Worm (Caenorhabditis elegans) whole organism, young adult: ENCODE results near the gene F43G6.7.

Experiments used
- B0261.1 ChIP-seq: sonication (generic microtip); optimal IDR thresholded peaks from 2 replicates; lab custom pipeline; 2016; ENCODE audit warnings: mild to moderate bottlenecking, missing genetic modification characterization, moderate library complexity, missing compliant biosample characterization
- F23B12.7 ChIP-seq: sonication (generic microtip); optimal IDR thresholded peaks from 2 replicates; lab custom pipeline; 2017; ENCODE audit warnings: missing genetic modification characterization, mild to moderate bottlenecking, missing compliant biosample characterization, antibody characterized with exemption, moderate library complexity; ENCODE audit not compliant: insufficient read depth
- F37B4.10 ChIP-seq: fragments of 200-800 bp; sonication (Bioruptor generic); IDR thresholded peaks from 2 replicates; pipeline ENCODE4 v1.3.6; 2022; ENCODE audit warnings: missing genetic modification characterization, missing compliant biosample characterization
- F52B5.7 ChIP-seq: sonication (generic microtip); optimal IDR thresholded peaks from 2 replicates; lab custom pipeline; 2016; ENCODE audit warnings: mild to moderate bottlenecking, missing genetic modification characterization, missing compliant biosample characterization
- F55B11.4 ChIP-seq: sonication (generic microtip); optimal IDR thresholded peaks from 2 replicates; lab custom pipeline; 2016; ENCODE audit warnings: missing compliant biosample characterization, missing genetic modification characterization, borderline replicate concordance; ENCODE audit not compliant: insufficient read depth
- F57A8.1 ChIP-seq: fragments of 200-800 bp; sonication (Bioruptor generic); optimal IDR thresholded peaks from 2 replicates; lab custom pipeline; 2018; ENCODE audit warnings: mild to moderate bottlenecking, missing genetic modification characterization, moderate library complexity, missing compliant biosample characterization
- F57C9.4 ChIP-seq: sonication (generic microtip); optimal IDR thresholded peaks from 2 replicates; lab custom pipeline; 2017; ENCODE audit warnings: mild to moderate bottlenecking, missing genetic modification characterization, missing compliant biosample characterization
- K11D2.4 ChIP-seq: fragments of 200-800 bp; sonication (Bioruptor generic); IDR thresholded peaks from 2 replicates; pipeline ENCODE4 v1.3.6; 2022; ENCODE audit warnings: missing genetic modification reagents, missing genetic modification characterization, missing compliant biosample characterization
- Y79H2A.3 ChIP-seq: fragments of 200-800 bp; sonication (Bioruptor generic); conservative IDR thresholded peaks from 2 replicates; pipeline ENCODE4 v1.3.6; 2022; ENCODE audit warnings: missing genetic modification reagents, missing genetic modification characterization, missing compliant biosample characterization
- ZK185.1 ChIP-seq: sonication (generic microtip); optimal IDR thresholded peaks from 2 replicates; lab custom pipeline; 2016; ENCODE audit warnings: mild to moderate bottlenecking, missing genetic modification characterization, missing compliant biosample characterization; ENCODE audit not compliant: poor library complexity, severe bottlenecking
- ama-1 ChIP-seq, 3 experiments: fragments of 150-350 bp in 1 of 3; sonication (generic microtip) in 2 of 3; optimal IDR thresholded peaks; 2 replicates each; lab custom pipeline; 2014 to 2018; ENCODE audit warnings: missing biosample characterization in 2 of 3, missing genetic modification characterization in 2 of 3, missing genetic modification reagents in 2 of 3
- aptf-2 ChIP-seq: fragments of 200-800 bp; sonication (Bioruptor generic); conservative IDR thresholded peaks from 2 replicates; pipeline ENCODE4 v1.3.6; 2022; ENCODE audit warnings: missing genetic modification reagents, missing genetic modification characterization, missing compliant biosample characterization
- athp-1 ChIP-seq: sonication (generic microtip); optimal IDR thresholded peaks from 2 replicates; lab custom pipeline; 2017; ENCODE audit warnings: mild to moderate bottlenecking, missing genetic modification characterization, missing compliant biosample characterization
- bed-1 ChIP-seq: fragments of 200-800 bp; sonication (Bioruptor generic); IDR thresholded peaks from 2 replicates; pipeline ENCODE4 v1.3.6; 2022; ENCODE audit warnings: missing genetic modification reagents, missing genetic modification characterization, missing compliant biosample characterization
- bed-2 ChIP-seq: fragments of 200-800 bp; sonication (Bioruptor generic); IDR thresholded peaks from 2 replicates; pipeline ENCODE4 v1.3.6; 2022; ENCODE audit warnings: missing genetic modification reagents, missing genetic modification characterization, missing compliant biosample characterization
- ceh-27 ChIP-seq: fragments of 200-800 bp; sonication (Bioruptor generic); optimal IDR thresholded peaks from 2 replicates; lab custom pipeline; 2018; ENCODE audit warnings: mild to moderate bottlenecking, missing genetic modification characterization, moderate library complexity, missing compliant biosample characterization
- ceh-40 ChIP-seq: fragments of 200-800 bp; sonication (Bioruptor generic); IDR thresholded peaks from 2 replicates; pipeline ENCODE4 v1.3.6; 2022; ENCODE audit warnings: missing genetic modification characterization, missing compliant biosample characterization
- ceh-58 ChIP-seq: fragments of 200-800 bp; sonication (Bioruptor generic); IDR thresholded peaks from 2 replicates; pipeline ENCODE4 v1.3.6; 2022; ENCODE audit warnings: missing genetic modification characterization, missing compliant biosample characterization
- die-1 ChIP-seq: sonication (generic microtip); optimal IDR thresholded peaks from 2 replicates; lab custom pipeline; 2016; ENCODE audit warnings: missing genotype, mild to moderate bottlenecking, missing genetic modification characterization, missing compliant biosample characterization
- efl-1 ChIP-seq: fragments of 150-350 bp; optimal IDR thresholded peaks from 2 replicates; lab custom pipeline; 2014; ENCODE audit warnings: missing biosample characterization, missing genetic modification reagents, missing genetic modification characterization
- egl-18 ChIP-seq: fragments of 200-800 bp; sonication (Bioruptor generic); IDR thresholded peaks from 2 replicates; pipeline ENCODE4 v1.3.6; 2022; ENCODE audit warnings: missing genetic modification reagents, missing genetic modification characterization, missing compliant biosample characterization
- egl-44 ChIP-seq: fragments of 200-800 bp; sonication (Bioruptor generic); IDR thresholded peaks from 2 replicates; pipeline ENCODE4 v1.3.6; 2022; ENCODE audit warnings: missing genetic modification reagents, missing genetic modification characterization, missing compliant biosample characterization
- ekl-4 ChIP-seq: fragments of 200-800 bp; sonication (Bioruptor generic); IDR thresholded peaks from 2 replicates; pipeline ENCODE4 v1.3.6; 2022; ENCODE audit warnings: missing genetic modification reagents, missing genetic modification characterization, missing compliant biosample characterization
- ets-4 ChIP-seq: fragments of 200-800 bp; sonication (Bioruptor generic); optimal IDR thresholded peaks from 2 replicates; lab custom pipeline; 2018; ENCODE audit warnings: mild to moderate bottlenecking, missing genetic modification characterization, missing compliant biosample characterization
- fkh-3 ChIP-seq: sonication (generic microtip); optimal IDR thresholded peaks from 2 replicates; lab custom pipeline; 2016; ENCODE audit warnings: mild to moderate bottlenecking, missing genetic modification characterization, missing compliant biosample characterization
- gei-17 ChIP-seq: fragments of 200-800 bp; sonication (Bioruptor generic); optimal IDR thresholded peaks from 2 replicates; lab custom pipeline; 2018; ENCODE audit warnings: mild to moderate bottlenecking, missing genetic modification characterization, missing compliant biosample characterization
- hlh-12 ChIP-seq: sonication (generic microtip); optimal IDR thresholded peaks from 2 replicates; lab custom pipeline; 2016; ENCODE audit warnings: missing genetic modification characterization, missing compliant biosample characterization
- hmg-20 ChIP-seq: fragments of 200-800 bp; sonication (Bioruptor generic); IDR thresholded peaks from 2 replicates; pipeline ENCODE4 v1.3.6; 2022; ENCODE audit warnings: missing genetic modification reagents, missing genetic modification characterization, missing compliant biosample characterization
- lag-1 ChIP-seq: fragments of 200-800 bp; sonication (Bioruptor generic); IDR thresholded peaks from 2 replicates; pipeline ENCODE4 v1.3.6; 2022; ENCODE audit warnings: missing genetic modification reagents, missing genetic modification characterization, missing compliant biosample characterization
- lin-26 ChIP-seq: fragments of 200-800 bp; sonication (Bioruptor generic); IDR thresholded peaks from 2 replicates; pipeline ENCODE4 v1.3.6; 2022; ENCODE audit warnings: missing genetic modification reagents, missing genetic modification characterization, missing compliant biosample characterization
- lin-35 ChIP-seq, 3 experiments: fragments of 150-350 bp in 2 of 3; sonication (generic microtip) in 1 of 3; optimal IDR thresholded peaks; 2 replicates each; lab custom pipeline; 2014 to 2018; ENCODE audit warnings: missing biosample characterization in 3 of 3, missing genetic modification characterization in 3 of 3, missing genetic modification reagents in 3 of 3
- lsl-1 ChIP-seq: fragments of 200-800 bp; sonication (Bioruptor generic); optimal IDR thresholded peaks from 2 replicates; lab custom pipeline; 2018; ENCODE audit warnings: mild to moderate bottlenecking, missing genetic modification characterization, moderate library complexity, missing compliant biosample characterization
- lsy-27 ChIP-seq: sonication (generic microtip); optimal IDR thresholded peaks from 2 replicates; lab custom pipeline; 2017; ENCODE audit warnings: missing genetic modification characterization, mild to moderate bottlenecking, missing compliant biosample characterization, antibody characterized with exemption, missing genotype, borderline replicate concordance; ENCODE audit not compliant: insufficient read depth
- madf-10 ChIP-seq: sonication (generic microtip); optimal IDR thresholded peaks from 2 replicates; lab custom pipeline; 2016; ENCODE audit warnings: mild to moderate bottlenecking, missing genetic modification characterization, missing compliant biosample characterization
- mel-28 ChIP-seq: sonication (generic microtip); optimal IDR thresholded peaks from 2 replicates; lab custom pipeline; 2016; ENCODE audit warnings: borderline replicate concordance, mild to moderate bottlenecking, missing genetic modification characterization, missing compliant biosample characterization
- mxl-1 ChIP-seq: sonication (generic microtip); optimal IDR thresholded peaks from 2 replicates; lab custom pipeline; 2016; ENCODE audit warnings: missing genetic modification characterization, missing compliant biosample characterization
- nfyb-1 ChIP-seq: fragments of 200-800 bp; sonication (Bioruptor generic); IDR thresholded peaks from 2 replicates; pipeline ENCODE4 v1.3.6; 2022; ENCODE audit warnings: missing genetic modification reagents, missing genetic modification characterization, missing compliant biosample characterization
- pbrm-1 ChIP-seq: fragments of 200-800 bp; sonication (Bioruptor generic); IDR thresholded peaks from 2 replicates; pipeline ENCODE4 v1.3.6; 2022; ENCODE audit warnings: missing genetic modification reagents, missing genetic modification characterization, missing compliant biosample characterization
- rcor-1 ChIP-seq: fragments of 200-800 bp; sonication (Bioruptor generic); IDR thresholded peaks from 2 replicates; pipeline ENCODE4 v1.3.6; 2022; ENCODE audit warnings: missing genetic modification reagents, missing genetic modification characterization, missing compliant biosample characterization
- repo-1 ChIP-seq: sonication (generic microtip); optimal IDR thresholded peaks from 2 replicates; lab custom pipeline; 2017; ENCODE audit warnings: mild to moderate bottlenecking, missing genetic modification characterization, missing compliant biosample characterization
- sdz-38 ChIP-seq: sonication (generic microtip); optimal IDR thresholded peaks from 2 replicates; lab custom pipeline; 2016; ENCODE audit warnings: missing genotype, missing genetic modification characterization, missing compliant biosample characterization
- sea-2 ChIP-seq: fragments of 200-800 bp; sonication (Bioruptor generic); IDR thresholded peaks from 2 replicates; pipeline ENCODE4 v1.3.6; 2022; ENCODE audit warnings: missing genetic modification characterization, missing compliant biosample characterization
- snpc-4 ChIP-seq, 5 experiments: fragments of 150-350 bp in 1 of 5; sonication (generic microtip) in 4 of 5; optimal IDR thresholded peaks; 2 replicates each; lab custom pipeline; 2014 to 2018; ENCODE audit warnings: missing genetic modification characterization in 5 of 5, missing biosample characterization in 3 of 5, antibody characterized with exemption in 2 of 5, mild to moderate bottlenecking in 2 of 5, missing compliant biosample characterization in 2 of 5, missing genotype in 2 of 5, moderate library complexity in 2 of 5, missing genetic modification reagents in 1 of 5
- sptf-2 ChIP-seq: fragments of 200-800 bp; sonication (Bioruptor generic); optimal IDR thresholded peaks from 2 replicates; lab custom pipeline; 2018; ENCODE audit warnings: mild to moderate bottlenecking, missing genetic modification characterization, missing compliant biosample characterization
- ztf-18 ChIP-seq: sonication (generic microtip); optimal IDR thresholded peaks from 2 replicates; lab custom pipeline; 2016; ENCODE audit warnings: missing genotype, mild to moderate bottlenecking, missing genetic modification characterization, missing compliant biosample characterization
- ztf-22 ChIP-seq: fragments of 200-800 bp; sonication (Bioruptor generic); optimal IDR thresholded peaks from 2 replicates; lab custom pipeline; 2018; ENCODE audit warnings: mild to moderate bottlenecking, missing genetic modification characterization, moderate library complexity, missing compliant biosample characterization
- ztf-28 ChIP-seq: fragments of 200-800 bp; sonication (Bioruptor generic); IDR thresholded peaks from 2 replicates; pipeline ENCODE4 v1.3.6; 2022; ENCODE audit warnings: missing genetic modification reagents, missing genetic modification characterization, missing compliant biosample characterization
- ztf-6 ChIP-seq: fragments of 200-800 bp; sonication (Bioruptor generic); IDR thresholded peaks from 2 replicates; pipeline ENCODE4 v1.3.6; 2022; ENCODE audit warnings: missing genetic modification reagents, missing genetic modification characterization, missing compliant biosample characterization

Gene F43G6.7

ce11 chrII:11777893-11778480 lies 32.6 kb upstream of the F43G6.7 start, which contains the start of the genes patr-1 and dna-2 (continued):
- no peak for TF ChIP-seq ceh-58 (GFP tag; lab: Robert Waterston, UW)
- no peak for TF ChIP-seq F52B5.7 (tag; lab: Kevin White, UChicago)
- no peak for TF ChIP-seq ztf-6 (GFP tag; lab: Robert Waterston, UW)
- TF ChIP-seq lin-35 (GFP tag; optimal IDR thresholded peaks at IDR 0.05; lab: Kevin White, UChicago): peak in 1 of 3 experiments; percentile 50
- peak; percentile 65 for TF ChIP-seq lsl-1 (GFP tag; lab: Kevin White, UChicago)
- no peak for TF ChIP-seq die-1 (tag; lab: Kevin White, UChicago)
- TF ChIP-seq sdz-38: no peak
- TF ChIP-seq lin-26 (GFP tag; lab: Robert Waterston, UW): no peak
- TF ChIP-seq ets-4 (GFP tag; lab: Kevin White, UChicago): no peak
- TF ChIP-seq mel-28 (tag; lab: Kevin White, UChicago): no peak
- TF ChIP-seq F57A8.1: no peak
- no peak for TF ChIP-seq fkh-3 (tag; lab: Kevin White, UChicago)
- no peak for TF ChIP-seq lag-1 (GFP tag; lab: Robert Waterston, UW)
- no peak for TF ChIP-seq sea-2 (GFP tag; lab: Robert Waterston, UW)
- no peak for TF ChIP-seq hlh-12 (tag; lab: Kevin White, UChicago)
- no peak for TF ChIP-seq ama-1 (optimal IDR thresholded peaks at IDR 0.05; lab: Kevin White, UChicago)
- no peak for TF ChIP-seq ama-1 (GFP tag; optimal IDR thresholded peaks at IDR 0.05; lab: Kevin White, UChicago)
- no peak for TF ChIP-seq F55B11.4 (tag; lab: Kevin White, UChicago)
- no peak for TF ChIP-seq aptf-2 (GFP tag; lab: Robert Waterston, UW)
- no peak for TF ChIP-seq madf-10 (tag; lab: Kevin White, UChicago)
- TF ChIP-seq rcor-1 (GFP tag; lab: Robert Waterston, UW): no peak
- TF ChIP-seq Y79H2A.3 (GFP tag; lab: Robert Waterston, UW): no peak
- no peak for TF ChIP-seq mxl-1 (tag; lab: Kevin White, UChicago)
- TF ChIP-seq F37B4.10 (GFP tag; lab: Robert Waterston, UW): no peak
- no peak for TF ChIP-seq ceh-40 (GFP tag; lab: Robert Waterston, UW)
- no peak for TF ChIP-seq B0261.1 (tag; lab: Kevin White, UChicago)
- TF ChIP-seq lsy-27 (tag; lab: Kevin White, UChicago): no peak
- TF ChIP-seq athp-1 (tag; lab: Kevin White, UChicago): no peak
- no peak for TF ChIP-seq K11D2.4 (GFP tag; lab: Robert Waterston, UW)
- TF ChIP-seq bed-1 (GFP tag; lab: Robert Waterston, UW): no peak
- TF ChIP-seq egl-18: no peak
- TF ChIP-seq ceh-27 (GFP tag; lab: Kevin White, UChicago): peak; percentile 6
- TF ChIP-seq hmg-20 (GFP tag; lab: Robert Waterston, UW): no peak
- TF ChIP-seq F23B12.7 (tag; lab: Kevin White, UChicago): peak; percentile 63
- no peak for TF ChIP-seq nfyb-1 (GFP tag; lab: Robert Waterston, UW)
- peak; percentile 59 for TF ChIP-seq efl-1 (GFP tag; lab: Kevin White, UChicago)
- no peak for TF ChIP-seq gei-17 (GFP tag; lab: Kevin White, UChicago)
- no peak for TF ChIP-seq ZK185.1 (tag; lab: Kevin White, UChicago)
- no peak for TF ChIP-seq ztf-28
- TF ChIP-seq F57C9.4 (tag; lab: Kevin White, UChicago): no peak
- TF ChIP-seq ztf-18 (tag; lab: Kevin White, UChicago): peak; percentile 16
- TF ChIP-seq sptf-2 (GFP tag; lab: Kevin White, UChicago): no peak
- no peak for TF ChIP-seq ztf-22 (GFP tag; lab: Kevin White, UChicago)
- no peak for TF ChIP-seq pbrm-1
- no peak for TF ChIP-seq snpc-4 (GFP tag; optimal IDR thresholded peaks at IDR 0.05; lab: Kevin White, UChicago)
- TF ChIP-seq snpc-4 (tag; optimal IDR thresholded peaks at IDR 0.05; lab: Kevin White, UChicago): peak in 3 of 4 experiments; percentile 7 to 63 (median 44)
- no peak for TF ChIP-seq egl-44
- no peak for TF ChIP-seq bed-2 (GFP tag; lab: Robert Waterston, UW)
- 0 out of 2 replicates have a peak, but pooled peaks have one; percentile 8 for TF ChIP-seq ekl-4
- no peak for TF ChIP-seq repo-1 (tag; lab: Kevin White, UChicago)
